Fruit fly (Drosophila melanogaster): Measurements from ENCODE around the gene Lim3.

dm6 chr2L:19111729-19112128, 3.5 kb upstream of the Lim3 start:
- TF ChIP-seq net (GFP tag; optimal IDR thresholded peaks at IDR 0.05) (no peak), achi (GFP tag; optimal IDR thresholded peaks at IDR 0.05) (no peak), Sox14 (GFP tag; optimal IDR thresholded peaks at IDR 0.05) (no peak), CG11294 (GFP tag; IDR thresholded peaks at IDR 0.05) (no peak), Hr38 (GFP tag; optimal IDR thresholded peaks at IDR 0.05) (no peak), CG3919 (GFP tag; optimal IDR thresholded peaks at IDR 0.05) (no peak), CG31627 (GFP tag; optimal IDR thresholded peaks at IDR 0.05) (no peak)

Data from whole organism, prepupa.